Fruit fly (Drosophila melanogaster) whole organism, prepupa: ENCODE measurements around the gene S.

ENCODE experiments used
- CG1621 ChIP-seq: fragments of 200-800 bp; sonication (Bioruptor generic); optimal IDR thresholded peaks from 3 replicates; lab custom pipeline; 2018; ENCODE audit warnings: missing biosample characterization, mild to moderate bottlenecking, missing genetic modification characterization
- CG16779 ChIP-seq: fragments of 200-800 bp; sonication (Bioruptor generic); optimal IDR thresholded peaks from 3 replicates; lab custom pipeline; 2017; ENCODE audit warnings: missing biosample characterization, mild to moderate bottlenecking, missing genetic modification characterization
- CG6854 ChIP-seq: fragments of 200-800 bp; sonication (Bioruptor generic); optimal IDR thresholded peaks from 2 replicates; lab custom pipeline; 2017; ENCODE audit warnings: missing biosample characterization, mild to moderate bottlenecking, missing genetic modification characterization
- CG9139 ChIP-seq: fragments of 200-800 bp; sonication (Bioruptor generic); optimal IDR thresholded peaks from 3 replicates; lab custom pipeline; 2017; ENCODE audit warnings: missing biosample characterization, mild to moderate bottlenecking, missing genetic modification characterization
- Lpt ChIP-seq: fragments of 200-800 bp; sonication (Bioruptor generic); optimal IDR thresholded peaks from 3 replicates; lab custom pipeline; 2016; ENCODE audit warnings: missing biosample characterization, missing genetic modification characterization
- Sox15 ChIP-seq: fragments of 200-800 bp; sonication (Bioruptor generic); optimal IDR thresholded peaks from 3 replicates; lab custom pipeline; 2016; ENCODE audit warnings: missing biosample characterization, missing genetic modification characterization
- esn ChIP-seq: fragments of 200-800 bp; sonication (Bioruptor generic); optimal IDR thresholded peaks from 2 replicates; lab custom pipeline; 2016; ENCODE audit warnings: missing biosample characterization, mild to moderate bottlenecking, missing genetic modification characterization, moderate library complexity

DNA sequence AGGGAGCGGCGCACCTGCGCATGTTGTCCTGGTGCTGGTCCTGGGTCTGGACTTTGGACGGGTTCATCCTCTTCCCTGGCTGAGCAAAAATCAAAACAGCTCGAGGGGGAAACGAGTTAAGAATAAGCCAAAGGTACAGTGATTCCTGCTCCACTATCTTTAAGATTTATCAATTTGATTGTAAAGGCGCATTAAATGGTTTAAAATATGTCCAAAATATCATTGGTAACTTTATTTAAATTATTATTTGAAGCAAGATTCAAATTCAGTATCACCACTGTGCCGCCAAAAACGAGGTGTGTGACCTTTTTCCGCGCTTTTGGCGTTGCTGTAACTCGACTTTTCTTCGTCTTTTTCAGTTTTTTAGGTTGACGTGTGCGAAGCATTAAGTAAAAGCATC lies 8.1 kb downstream of the S start:
- TF ChIP-seq esn (GFP tag; lab: Kevin White, UChicago) (peak; percentile 27), Sox15 (GFP tag; lab: Kevin White, UChicago) (no peak), CG9139 (GFP tag; lab: Kevin White, UChicago) (no peak), CG16779 (no peak), CG6854 (no peak), CG1621 (tag; lab: Kevin White, UChicago) (no peak), Lpt (no peak)
